Worm (Caenorhabditis elegans) whole organism, mixed stage, embryonic: ENCODE measurements around the gene ZK792.1.

ENCODE experiments used
- M03D4.4 ChIP-seq: sonication (generic microtip); optimal IDR thresholded peaks from 2 replicates; lab custom pipeline; 2017; ENCODE audit warnings: mild to moderate bottlenecking, missing genetic modification characterization, missing compliant biosample characterization
- bed-3 ChIP-seq: fragments of 200-800 bp; sonication (Bioruptor generic); optimal IDR thresholded peaks from 3 replicates; lab custom pipeline; 2018; ENCODE audit warnings: mild to moderate bottlenecking, missing genetic modification characterization, moderate library complexity, missing compliant biosample characterization
- blmp-1 ChIP-seq: fragments of 150-350 bp; optimal IDR thresholded peaks from 2 replicates; lab custom pipeline; 2014; ENCODE audit warnings: missing biosample characterization, missing genetic modification characterization
- ceh-43 ChIP-seq: fragments of 200-800 bp; sonication (Bioruptor generic); optimal IDR thresholded peaks from 2 replicates; lab custom pipeline; 2018; ENCODE audit warnings: mild to moderate bottlenecking, missing genetic modification characterization, moderate library complexity, missing compliant biosample characterization
- ceh-83 ChIP-seq: fragments of 200-800 bp; sonication (Bioruptor generic); optimal IDR thresholded peaks from 2 replicates; lab custom pipeline; 2018; ENCODE audit warnings: mild to moderate bottlenecking, missing genetic modification characterization, missing compliant biosample characterization
- ces-1 ChIP-seq: fragments of 150-350 bp; optimal IDR thresholded peaks from 2 replicates; lab custom pipeline; 2014; ENCODE audit warnings: missing biosample characterization, missing genetic modification reagents, missing genetic modification characterization
- cnd-1 ChIP-seq: fragments of 200-800 bp; sonication (Bioruptor generic); optimal IDR thresholded peaks from 2 replicates; lab custom pipeline; 2018; ENCODE audit warnings: mild to moderate bottlenecking, missing genetic modification characterization, missing compliant biosample characterization
- drap-1 ChIP-seq: fragments of 200-800 bp; sonication (Bioruptor generic); optimal IDR thresholded peaks from 3 replicates; lab custom pipeline; 2018; ENCODE audit warnings: mild to moderate bottlenecking, missing genetic modification characterization, missing compliant biosample characterization
- elt-1 ChIP-seq: sonication (generic microtip); optimal IDR thresholded peaks from 2 replicates; lab custom pipeline; 2017; ENCODE audit warnings: missing genetic modification characterization, mild to moderate bottlenecking, missing compliant biosample characterization, antibody characterized with exemption, moderate library complexity, borderline replicate concordance; ENCODE audit not compliant: insufficient read depth
- elt-3 ChIP-seq: fragments of 150-350 bp; optimal IDR thresholded peaks from 2 replicates; lab custom pipeline; 2014; ENCODE audit warnings: missing biosample characterization, missing genetic modification characterization
- flh-1 ChIP-seq: fragments of 200-800 bp; sonication (Bioruptor generic); optimal IDR thresholded peaks from 2 replicates; lab custom pipeline; 2018; ENCODE audit warnings: mild to moderate bottlenecking, missing genetic modification characterization, moderate library complexity, missing compliant biosample characterization
- ham-2 ChIP-seq: fragments of 200-800 bp; sonication (Bioruptor generic); optimal IDR thresholded peaks from 2 replicates; lab custom pipeline; 2018; ENCODE audit warnings: mild to moderate bottlenecking, missing genetic modification characterization, missing compliant biosample characterization
- hlh-1 ChIP-seq: fragments of 150-350 bp; optimal IDR thresholded peaks from 2 replicates; lab custom pipeline; 2014; ENCODE audit warnings: missing biosample characterization, missing genetic modification reagents, missing genetic modification characterization
- lin-13 ChIP-seq: fragments of 150-350 bp; optimal IDR thresholded peaks from 2 replicates; lab custom pipeline; 2014; ENCODE audit warnings: missing biosample characterization, missing genetic modification characterization
- lin-32 ChIP-seq: fragments of 200-800 bp; sonication (Bioruptor generic); optimal IDR thresholded peaks from 2 replicates; lab custom pipeline; 2018; ENCODE audit warnings: mild to moderate bottlenecking, missing genetic modification characterization, missing compliant biosample characterization
- lsy-2 ChIP-seq: fragments of 150-350 bp; optimal IDR thresholded peaks from 2 replicates; lab custom pipeline; 2014; ENCODE audit warnings: missing biosample characterization, missing genetic modification characterization
- mab-5 ChIP-seq: fragments of 150-350 bp; optimal IDR thresholded peaks from 2 replicates; lab custom pipeline; 2014; ENCODE audit warnings: missing biosample characterization, missing genetic modification characterization
- mep-1 ChIP-seq: fragments of 150-350 bp; optimal IDR thresholded peaks from 2 replicates; lab custom pipeline; 2017; ENCODE audit warnings: missing biosample characterization, missing genetic modification reagents, missing genetic modification characterization, inconsistent platforms
- mls-2 ChIP-seq: sonication (generic microtip); optimal IDR thresholded peaks from 2 replicates; lab custom pipeline; 2016; ENCODE audit warnings: mild to moderate bottlenecking, missing genetic modification characterization, moderate library complexity, missing compliant biosample characterization
- nhr-12 ChIP-seq: fragments of 150-350 bp; optimal IDR thresholded peaks from 2 replicates; lab custom pipeline; 2014; ENCODE audit warnings: missing biosample characterization, missing genetic modification characterization
- nhr-2 ChIP-seq: fragments of 150-350 bp; optimal IDR thresholded peaks from 2 replicates; lab custom pipeline; 2014; ENCODE audit warnings: missing biosample characterization, missing genetic modification characterization
- nhr-237 ChIP-seq: fragments of 150-350 bp; optimal IDR thresholded peaks from 2 replicates; lab custom pipeline; 2014; ENCODE audit warnings: missing biosample characterization, missing genetic modification characterization
- nhr-28 ChIP-seq: fragments of 150-350 bp; optimal IDR thresholded peaks from 2 replicates; lab custom pipeline; 2014; ENCODE audit warnings: missing biosample characterization, missing genetic modification characterization
- nhr-76 ChIP-seq: sonication (generic microtip); optimal IDR thresholded peaks from 2 replicates; lab custom pipeline; 2017; ENCODE audit warnings: missing biosample characterization, missing genetic modification characterization
- pha-4 ChIP-seq: fragments of 150-350 bp; optimal IDR thresholded peaks from 2 replicates; lab custom pipeline; 2018; ENCODE audit warnings: missing biosample characterization, missing genetic modification reagents, missing genetic modification characterization
- sem-2 ChIP-seq: fragments of 200-800 bp; sonication (Bioruptor generic); optimal IDR thresholded peaks from 2 replicates; lab custom pipeline; 2018; ENCODE audit warnings: mild to moderate bottlenecking, missing genetic modification characterization, missing compliant biosample characterization
- snpc-4 ChIP-seq: fragments of 150-350 bp; optimal IDR thresholded peaks from 2 replicates; lab custom pipeline; 2014; ENCODE audit warnings: missing biosample characterization, missing genetic modification characterization
- sptf-1 ChIP-seq: sonication (generic microtip); optimal IDR thresholded peaks from 2 replicates; lab custom pipeline; 2017; ENCODE audit warnings: mild to moderate bottlenecking, missing genetic modification characterization, moderate library complexity, missing compliant biosample characterization
- tbx-8 ChIP-seq: fragments of 200-800 bp; sonication (Bioruptor generic); optimal IDR thresholded peaks from 2 replicates; lab custom pipeline; 2018; ENCODE audit warnings: mild to moderate bottlenecking, missing genetic modification characterization, moderate library complexity, missing compliant biosample characterization
- unc-120 ChIP-seq: sonication (generic microtip); optimal IDR thresholded peaks from 2 replicates; lab custom pipeline; 2017; ENCODE audit warnings: missing genetic modification characterization, missing compliant biosample characterization; ENCODE audit not compliant: poor library complexity, severe bottlenecking
- unc-39 ChIP-seq: fragments of 150-350 bp; optimal IDR thresholded peaks from 2 replicates; lab custom pipeline; 2014; ENCODE audit warnings: missing biosample characterization, missing genetic modification characterization
- unc-62 ChIP-seq: fragments of 150-350 bp; optimal IDR thresholded peaks from 2 replicates; lab custom pipeline; 2014; ENCODE audit warnings: missing biosample characterization, missing genetic modification reagents, missing genetic modification characterization
- ztf-11 ChIP-seq: fragments of 150-350 bp; optimal IDR thresholded peaks from 2 replicates; lab custom pipeline; 2014; ENCODE audit warnings: missing biosample characterization, missing genetic modification characterization

ZK792.1 gene

ce11 chrIV:11638016-11638415 lies 21.6 kb upstream of the ZK792.1 start, which contains the start of gene rbm-17:
TSS of gene rbm-17 (plus strand) at chrIV:11638316.
- no peak for TF ChIP-seq lin-32
- no peak for TF ChIP-seq ces-1 (GFP tag; lab: Kevin White, UChicago)
- no peak for TF ChIP-seq nhr-28
- TF ChIP-seq mep-1 (tag; lab: Kevin White, UChicago), result no peak
- no peak for TF ChIP-seq blmp-1
- no peak for TF ChIP-seq hlh-1 (tag; lab: Kevin White, UChicago)
- no peak for TF ChIP-seq tbx-8 (GFP tag; lab: Kevin White, UChicago)
- no peak for TF ChIP-seq drap-1 (GFP tag; lab: Kevin White, UChicago)
- no peak for TF ChIP-seq sem-2 (GFP tag; lab: Kevin White, UChicago)
- no peak for TF ChIP-seq ceh-43
- TF ChIP-seq sptf-1 (tag; lab: Kevin White, UChicago), result no peak
- TF ChIP-seq lin-13, result no peak
- TF ChIP-seq elt-3 (tag; lab: Kevin White, UChicago), result no peak
- TF ChIP-seq unc-120 (tag; lab: Kevin White, UChicago), result no peak
- no peak for TF ChIP-seq pha-4
- TF ChIP-seq unc-39 (tag; lab: Kevin White, UChicago), result no peak
- TF ChIP-seq snpc-4 (tag; lab: Kevin White, UChicago), result no peak

DNA sequence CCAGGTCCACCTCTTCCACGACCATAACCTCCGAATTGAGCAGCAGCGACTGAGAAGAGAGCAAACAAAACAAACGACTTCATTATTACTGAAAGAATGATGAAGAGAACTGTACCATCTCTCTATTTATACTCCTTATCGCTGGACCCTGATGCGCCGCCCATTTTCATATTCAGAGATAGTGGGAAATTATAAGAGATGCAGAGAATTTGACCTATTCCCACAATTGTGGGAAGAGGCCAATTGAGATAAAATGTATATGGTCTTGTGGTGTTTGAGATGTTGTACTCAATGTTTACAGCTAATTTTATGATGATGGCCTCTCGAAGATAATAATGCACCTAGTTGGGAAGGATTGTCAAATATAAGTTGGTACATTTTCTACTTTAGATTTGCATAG lies 18.7 kb upstream of the ZK792.1 start, which contains the start of gene ttr-50:
ttr-50 (minus strand) TSS at position 101 of the 400 bp plus-strand sequence.
- TF ChIP-seq unc-39 (tag; lab: Kevin White, UChicago), result no peak
- no peak for TF ChIP-seq nhr-76 (tag; lab: Kevin White, UChicago)
- no peak for TF ChIP-seq ceh-43
- no peak for TF ChIP-seq bed-3 (GFP tag; lab: Kevin White, UChicago)
- no peak for TF ChIP-seq mls-2 (tag; lab: Kevin White, UChicago)
- TF ChIP-seq lin-13, result no peak
- no peak for TF ChIP-seq pha-4
- no peak for TF ChIP-seq hlh-1 (tag; lab: Kevin White, UChicago)
- TF ChIP-seq blmp-1, result no peak
- TF ChIP-seq tbx-8 (GFP tag; lab: Kevin White, UChicago), result no peak
- no peak for TF ChIP-seq nhr-12 (tag; lab: Kevin White, UChicago)
- no peak for TF ChIP-seq elt-1 (tag; lab: Kevin White, UChicago)
- TF ChIP-seq nhr-28, result no peak
- TF ChIP-seq lsy-2 (tag; lab: Kevin White, UChicago), result no peak
- TF ChIP-seq cnd-1 (tag; lab: Kevin White, UChicago), result no peak
- TF ChIP-seq mep-1 (tag; lab: Kevin White, UChicago), result no peak
- TF ChIP-seq mab-5 (tag; lab: Kevin White, UChicago), result no peak
- TF ChIP-seq nhr-2, result no peak
- no peak for TF ChIP-seq ham-2
- no peak for TF ChIP-seq unc-62 (GFP tag; lab: Kevin White, UChicago)
- TF ChIP-seq, all 35 proteins: peak for 0

DNA sequence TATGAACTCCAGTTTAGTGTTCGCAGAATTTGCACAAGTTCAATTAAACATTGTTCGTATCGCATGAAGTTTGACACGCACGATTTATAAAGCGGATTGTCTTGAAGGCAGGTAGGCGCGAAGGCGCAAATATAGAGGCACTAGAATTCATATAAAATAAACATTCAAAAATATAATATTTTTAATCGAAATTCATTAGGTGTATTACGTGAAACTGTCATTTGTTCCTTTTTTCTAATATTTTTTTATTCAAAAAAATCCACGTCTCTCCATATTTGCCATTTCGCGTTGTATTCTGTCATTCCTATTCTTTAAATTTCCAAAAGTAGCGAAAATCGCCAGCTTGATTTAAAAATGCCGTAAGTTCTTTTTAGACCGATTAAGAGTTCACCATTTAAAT lies 17.8 kb upstream of the ZK792.1 start, which contains the start of gene ZK809.1:
ZK809.1 (plus strand) TSS at position 301 of the 400 bp plus-strand sequence.
- TF ChIP-seq tbx-8 (GFP tag; lab: Kevin White, UChicago) (no peak), unc-62 (GFP tag; lab: Kevin White, UChicago) (no peak), M03D4.4 (no peak), ham-2 (no peak), hlh-1 (tag; lab: Kevin White, UChicago) (no peak), lin-32 (no peak), elt-1 (tag; lab: Kevin White, UChicago) (no peak), nhr-76 (tag; lab: Kevin White, UChicago) (no peak)

ce11 chrIV:11643829-11644228 lies 15.8 kb upstream of the ZK792.1 start, which contains the start of gene prx-2:
TSS of gene prx-2 (plus strand) at chrIV:11644129.
- no peak for TF ChIP-seq cnd-1 (tag; lab: Kevin White, UChicago)
- TF ChIP-seq, all 35 proteins: peak for 0

- no peak for TF ChIP-seq cnd-1 (tag; lab: Kevin White, UChicago)
- TF ChIP-seq mab-5 (tag; lab: Kevin White, UChicago), result no peak
- no peak for TF ChIP-seq nhr-12 (tag; lab: Kevin White, UChicago)
- TF ChIP-seq lin-32, result no peak
- no peak for TF ChIP-seq pha-4
- TF ChIP-seq, all 35 proteins: peak for 0
Observed at ce11 chrIV:11644705-11645104, 14.9 kb upstream of the ZK792.1 start.

ce11 chrIV:11645354-11645753 lies 14.3 kb upstream of the ZK792.1 start:
- TF ChIP-seq flh-1 (GFP tag; lab: Kevin White, UChicago) (no peak), ceh-43 (no peak), M03D4.4 (no peak), blmp-1 (no peak), ztf-11 (tag; lab: Kevin White, UChicago) (no peak), lin-13 (no peak), nhr-12 (tag; lab: Kevin White, UChicago) (no peak), nhr-28 (no peak), pha-4 (no peak), unc-62 (GFP tag; lab: Kevin White, UChicago) (no peak), tbx-8 (GFP tag; lab: Kevin White, UChicago) (no peak), nhr-76 (tag; lab: Kevin White, UChicago) (no peak), elt-3 (tag; lab: Kevin White, UChicago) (no peak), ham-2 (no peak), lsy-2 (tag; lab: Kevin White, UChicago) (no peak), nhr-237 (tag; lab: Kevin White, UChicago) (no peak), ceh-83 (no peak), bed-3 (GFP tag; lab: Kevin White, UChicago) (no peak), unc-39 (tag; lab: Kevin White, UChicago) (no peak)
